Worm (Caenorhabditis elegans) whole organism, L2 larva: Measurements from ENCODE around the gene rbm-7.

Experiments
- C34F6.9 ChIP-seq: fragments of 150-350 bp; optimal IDR thresholded peaks from 2 replicates; lab custom pipeline; 2014; ENCODE audit warnings: missing biosample characterization, missing genetic modification characterization
- F13H6.1 ChIP-seq: sonication (generic microtip); optimal IDR thresholded peaks from 2 replicates; lab custom pipeline; 2016; ENCODE audit warnings: missing genetic modification characterization, missing compliant biosample characterization
- R02D3.7 ChIP-seq: fragments of 150-350 bp; optimal IDR thresholded peaks from 2 replicates; lab custom pipeline; 2014; ENCODE audit warnings: missing biosample characterization, missing genetic modification characterization
- Y55F3AM.14 ChIP-seq: fragments of 200-800 bp; sonication (Bioruptor generic); optimal IDR thresholded peaks from 2 replicates; lab custom pipeline; 2018; ENCODE audit warnings: mild to moderate bottlenecking, missing genetic modification characterization, missing compliant biosample characterization
- ZK546.5 ChIP-seq: sonication (generic microtip); optimal IDR thresholded peaks from 2 replicates; lab custom pipeline; 2017; ENCODE audit warnings: missing biosample characterization, missing genetic modification characterization
- alr-1 ChIP-seq: fragments of 150-350 bp; optimal IDR thresholded peaks from 2 replicates; lab custom pipeline; 2014; ENCODE audit warnings: missing biosample characterization, missing genetic modification characterization
- aly-2 ChIP-seq: fragments of 150-350 bp; optimal IDR thresholded peaks from 2 replicates; lab custom pipeline; 2014; ENCODE audit warnings: missing biosample characterization, missing genetic modification characterization
- ama-1 ChIP-seq: fragments of 150-350 bp; optimal IDR thresholded peaks from 2 replicates; lab custom pipeline; 2018; ENCODE audit warnings: inconsistent platforms
- ceh-82 ChIP-seq: fragments of 150-350 bp; optimal IDR thresholded peaks from 2 replicates; lab custom pipeline; 2014; ENCODE audit warnings: missing biosample characterization, missing genetic modification characterization
- crh-2 ChIP-seq: sonication (generic microtip); optimal IDR thresholded peaks from 2 replicates; lab custom pipeline; 2017; ENCODE audit warnings: missing biosample characterization, missing genetic modification characterization
- elt-1 ChIP-seq: fragments of 150-350 bp; optimal IDR thresholded peaks from 2 replicates; lab custom pipeline; 2014; ENCODE audit warnings: missing biosample characterization, missing genetic modification characterization
- elt-3 ChIP-seq: sonication (generic microtip); optimal IDR thresholded peaks from 2 replicates; lab custom pipeline; 2017; ENCODE audit warnings: missing biosample characterization, missing genetic modification characterization
- fos-1 ChIP-seq: fragments of 150-350 bp; optimal IDR thresholded peaks from 2 replicates; lab custom pipeline; 2014; ENCODE audit warnings: missing biosample characterization, missing genetic modification characterization
- gmeb-1 ChIP-seq: fragments of 150-350 bp; optimal IDR thresholded peaks from 2 replicates; lab custom pipeline; 2014; ENCODE audit warnings: missing biosample characterization, missing genetic modification characterization
- lin-11 ChIP-seq: fragments of 150-350 bp; sonication (generic microtip); optimal IDR thresholded peaks from 2 replicates; lab custom pipeline; 2014; ENCODE audit warnings: missing biosample characterization, missing genetic modification characterization, inconsistent platforms, mixed read lengths
- lin-13 ChIP-seq: fragments of 150-350 bp; optimal IDR thresholded peaks from 2 replicates; lab custom pipeline; 2014; ENCODE audit warnings: missing biosample characterization, missing genetic modification reagents, missing genetic modification characterization
- lin-39 ChIP-seq: fragments of 150-350 bp; optimal IDR thresholded peaks from 2 replicates; lab custom pipeline; 2014; ENCODE audit warnings: missing biosample characterization, missing genetic modification reagents, missing genetic modification characterization
- lsy-2 ChIP-seq, 2 experiments: fragments of 150-350 bp in 1 of 2; sonication (generic microtip) in 1 of 2; optimal IDR thresholded peaks; 2 replicates each; lab custom pipeline; 2014 to 2017; ENCODE audit warnings: missing biosample characterization in 2 of 2, missing genetic modification characterization in 2 of 2
- mab-5 ChIP-seq: fragments of 150-350 bp; optimal IDR thresholded peaks from 2 replicates; lab custom pipeline; 2014; ENCODE audit warnings: missing biosample characterization, missing genetic modification characterization
- mdl-1 ChIP-seq, 2 experiments: fragments of 150-350 bp in 1 of 2; sonication (generic microtip) in 1 of 2; optimal IDR thresholded peaks; 2 replicates each; lab custom pipeline; 2017; ENCODE audit warnings: missing biosample characterization in 2 of 2, missing genetic modification characterization in 2 of 2
- nhr-10 ChIP-seq: sonication (generic microtip); optimal IDR thresholded peaks from 2 replicates; lab custom pipeline; 2017; ENCODE audit warnings: missing biosample characterization, missing genetic modification characterization
- nhr-11 ChIP-seq: fragments of 150-350 bp; optimal IDR thresholded peaks from 2 replicates; lab custom pipeline; 2014; ENCODE audit warnings: missing biosample characterization, missing genetic modification characterization
- nhr-12 ChIP-seq: fragments of 150-350 bp; optimal IDR thresholded peaks from 2 replicates; lab custom pipeline; 2014; ENCODE audit warnings: missing biosample characterization, missing genetic modification characterization
- nhr-129 ChIP-seq: fragments of 150-350 bp; optimal IDR thresholded peaks from 2 replicates; lab custom pipeline; 2014; ENCODE audit warnings: missing biosample characterization, missing genetic modification characterization
- nhr-21 ChIP-seq: fragments of 150-350 bp; optimal IDR thresholded peaks from 2 replicates; lab custom pipeline; 2014; ENCODE audit warnings: missing biosample characterization, missing genetic modification characterization
- nhr-6 ChIP-seq: fragments of 150-350 bp; optimal IDR thresholded peaks from 2 replicates; lab custom pipeline; 2014; ENCODE audit warnings: missing biosample characterization, missing genetic modification characterization
- nhr-77 ChIP-seq: fragments of 150-350 bp; optimal IDR thresholded peaks from 2 replicates; lab custom pipeline; 2014; ENCODE audit warnings: missing biosample characterization, missing genetic modification characterization
- peb-1 ChIP-seq: fragments of 150-350 bp; optimal IDR thresholded peaks from 2 replicates; lab custom pipeline; 2014; ENCODE audit warnings: missing biosample characterization, missing genetic modification characterization
- sem-4 ChIP-seq: fragments of 150-350 bp; optimal IDR thresholded peaks from 2 replicates; lab custom pipeline; 2014; ENCODE audit warnings: missing biosample characterization, missing genetic modification reagents, missing genetic modification characterization
- sma-3 ChIP-seq: sonication (generic microtip); optimal IDR thresholded peaks from 2 replicates; lab custom pipeline; 2016; ENCODE audit warnings: missing genetic modification reagents, missing genetic modification characterization, missing compliant biosample characterization
- snpc-4 ChIP-seq: fragments of 150-350 bp; optimal IDR thresholded peaks from 2 replicates; lab custom pipeline; 2014; ENCODE audit warnings: missing biosample characterization, missing genetic modification characterization
- unc-55 ChIP-seq: fragments of 150-350 bp; sonication (generic microtip); optimal IDR thresholded peaks from 3 replicates; lab custom pipeline; 2014; ENCODE audit warnings: missing biosample characterization, missing genetic modification reagents, missing genetic modification characterization
- unc-62 ChIP-seq: fragments of 150-350 bp; optimal IDR thresholded peaks from 2 replicates; lab custom pipeline; 2014; ENCODE audit warnings: missing biosample characterization, missing genetic modification reagents, missing genetic modification characterization
- zag-1 ChIP-seq: fragments of 150-350 bp; optimal IDR thresholded peaks from 2 replicates; lab custom pipeline; 2014; ENCODE audit warnings: missing biosample characterization, missing genetic modification characterization
- ztf-11 ChIP-seq: sonication (generic microtip); optimal IDR thresholded peaks from 2 replicates; lab custom pipeline; 2017; ENCODE audit warnings: missing biosample characterization, missing genetic modification characterization

Gene rbm-7

ce11 chrIII:12978473-12979174 is 47.0 kb upstream of the rbm-7 start, which contains the start of the genes ubq-2 and frg-1 (continued):
- TF ChIP-seq nhr-6 (tag; lab: Kevin White, UChicago) (peak; percentile 48), gmeb-1 (tag; lab: Kevin White, UChicago) (peak; percentile 86), lin-11 (peak; percentile 91), mdl-1 (tag; optimal IDR thresholded peaks at IDR 0.05; lab: Kevin White, UChicago) (no peak), ceh-82 (tag; lab: Kevin White, UChicago) (no peak), F13H6.1 (tag; lab: Kevin White, UChicago) (peak; percentile 84), lin-39 (tag; lab: Kevin White, UChicago) (no peak)

- TF ChIP-seq aly-2 (tag; lab: Kevin White, UChicago) (no peak), nhr-11 (tag; lab: Kevin White, UChicago) (no peak), mab-5 (tag; lab: Kevin White, UChicago) (no peak), mdl-1 (tag; optimal IDR thresholded peaks at IDR 0.05; lab: Kevin White, UChicago) (no peak), unc-62 (no peak), sem-4 (tag; lab: Kevin White, UChicago) (no peak), R02D3.7 (tag; lab: Kevin White, UChicago) (no peak), nhr-6 (tag; lab: Kevin White, UChicago) (no peak), crh-2 (tag; lab: Kevin White, UChicago) (no peak), peb-1 (tag; lab: Kevin White, UChicago) (no peak), lin-11 (no peak), elt-1 (tag; lab: Kevin White, UChicago) (no peak), nhr-21 (tag; lab: Kevin White, UChicago) (no peak), zag-1 (no peak), lsy-2 (tag; optimal IDR thresholded peaks at IDR 0.05; lab: Kevin White, UChicago) (no peak), Y55F3AM.14 (GFP tag; lab: Kevin White, UChicago) (no peak)
- TF ChIP-seq, all 48 proteins: peak for 0
These were observed 45.9 kb upstream of the rbm-7 start, which contains the start of gene ZK1010.2 for ce11 chrIII:12977559-12977958. Gene ZK1010.2 (minus strand): TSS chrIII:12977862.

- TF ChIP-seq nhr-77 (tag; lab: Kevin White, UChicago) (no peak), nhr-12 (tag; lab: Kevin White, UChicago) (no peak), nhr-129 (tag; lab: Kevin White, UChicago) (no peak), gmeb-1 (tag; lab: Kevin White, UChicago) (no peak), R02D3.7 (tag; lab: Kevin White, UChicago) (no peak), snpc-4 (tag; lab: Kevin White, UChicago) (no peak), Y55F3AM.14 (GFP tag; lab: Kevin White, UChicago) (no peak), ZK546.5 (tag; lab: Kevin White, UChicago) (no peak), aly-2 (tag; lab: Kevin White, UChicago) (no peak), ztf-11 (no peak), lin-39 (tag; lab: Kevin White, UChicago) (no peak), alr-1 (tag; lab: Kevin White, UChicago) (no peak), ceh-82 (tag; lab: Kevin White, UChicago) (no peak), peb-1 (tag; lab: Kevin White, UChicago) (no peak), ama-1 (lab: Kevin White, UChicago) (no peak), zag-1 (no peak), nhr-10 (tag; lab: Kevin White, UChicago) (no peak), elt-3 (tag; lab: Kevin White, UChicago) (no peak), sma-3 (GFP tag; lab: Kevin White, UChicago) (no peak)
These were observed 40.7 kb upstream of the rbm-7 start, which contains the start of gene bckd-1A for ce11 chrIII:12972398-12972797. Gene bckd-1A (minus strand): TSS chrIII:12972498.

- TF ChIP-seq C34F6.9 (peak; percentile 53), unc-55 (GFP tag; lab: Kevin White, UChicago) (peak; percentile 26), nhr-129 (tag; lab: Kevin White, UChicago) (peak; percentile 20), gmeb-1 (tag; lab: Kevin White, UChicago) (peak; percentile 34), lin-13 (GFP tag; lab: Kevin White, UChicago) (peak; percentile 6), lsy-2 (tag; optimal IDR thresholded peaks at IDR 0.05; lab: Kevin White, UChicago) (peak; percentile 55 to 81), unc-62 (no peak), lin-11 (no peak), crh-2 (tag; lab: Kevin White, UChicago) (peak; percentile 37), nhr-21 (tag; lab: Kevin White, UChicago) (no peak), fos-1 (tag; lab: Kevin White, UChicago) (peak; percentile 38), F13H6.1 (tag; lab: Kevin White, UChicago) (no peak)
These were observed 40.2 kb upstream of the rbm-7 start for ce11 chrIII:12971828-12972379.
